Fruit fly (Drosophila melanogaster): ENCODE results near the gene CG7768.

The CG7768 gene

dm6 chr3L:14211616-14212015 lies 6.4 kb upstream of the CG7768 start (continued):
- TF ChIP-seq ttk (GFP tag; IDR thresholded peaks at IDR 0.05) (no peak), Kr (GFP tag; optimal IDR thresholded peaks at IDR 0.05) (no peak), CG12155 (GFP tag; optimal IDR thresholded peaks at IDR 0.05) (no peak), CG6175 (GFP tag; IDR thresholded peaks at IDR 0.05) (no peak), CG15073 (GFP tag; optimal IDR thresholded peaks at IDR 0.05) (no peak), abd-A (tag; optimal IDR thresholded peaks at IDR 0.05) (no peak), CG32532 (GFP tag; IDR thresholded peaks at IDR 0.05) (no peak), pros (GFP tag; optimal IDR thresholded peaks at IDR 0.05) (peak; percentile 86), CG18262 (tag; optimal IDR thresholded peaks at IDR 0.05) (no peak), CG1024 (GFP tag; IDR thresholded peaks at IDR 0.05) (no peak), CG15011 (GFP tag; optimal IDR thresholded peaks at IDR 0.05) (no peak), zen (tag; optimal IDR thresholded peaks at IDR 0.05) (peak; percentile 26), Vsx1 (GFP tag; optimal IDR thresholded peaks at IDR 0.05) (no peak), CG15479 (GFP tag; optimal IDR thresholded peaks at IDR 0.05) (peak; percentile 49), tll (GFP tag; optimal IDR thresholded peaks at IDR 0.05) (peak in 1 of 2 experiments; percentile 70), otp (GFP tag; IDR thresholded peaks at IDR 0.05) (no peak), CG2120 (GFP tag; optimal IDR thresholded peaks at IDR 0.05) (no peak), Chrac-16 (GFP tag; optimal IDR thresholded peaks at IDR 0.05) (no peak), dysf (GFP tag; IDR thresholded peaks at IDR 0.05) (no peak), Atf6 (GFP tag; IDR thresholded peaks at IDR 0.05) (no peak), tio (GFP tag; optimal IDR thresholded peaks at IDR 0.05) (no peak), Hsf (GFP tag; optimal IDR thresholded peaks at IDR 0.05) (no peak), salm (tag; optimal IDR thresholded peaks at IDR 0.05) (no peak), sd (tag; optimal IDR thresholded peaks at IDR 0.05) (peak; percentile 19), Nf-YB (GFP tag; optimal IDR thresholded peaks at IDR 0.05) (peak; percentile 33), Gug (GFP tag; IDR thresholded peaks at IDR 0.05) (no peak), peb (GFP tag; IDR thresholded peaks at IDR 0.05) (no peak), Stat92E (GFP tag; optimal IDR thresholded peaks at IDR 0.05) (no peak), CG6813 (GFP tag; optimal IDR thresholded peaks at IDR 0.05) (no peak), pb (GFP tag; optimal IDR thresholded peaks at IDR 0.05) (no peak)

DNA sequence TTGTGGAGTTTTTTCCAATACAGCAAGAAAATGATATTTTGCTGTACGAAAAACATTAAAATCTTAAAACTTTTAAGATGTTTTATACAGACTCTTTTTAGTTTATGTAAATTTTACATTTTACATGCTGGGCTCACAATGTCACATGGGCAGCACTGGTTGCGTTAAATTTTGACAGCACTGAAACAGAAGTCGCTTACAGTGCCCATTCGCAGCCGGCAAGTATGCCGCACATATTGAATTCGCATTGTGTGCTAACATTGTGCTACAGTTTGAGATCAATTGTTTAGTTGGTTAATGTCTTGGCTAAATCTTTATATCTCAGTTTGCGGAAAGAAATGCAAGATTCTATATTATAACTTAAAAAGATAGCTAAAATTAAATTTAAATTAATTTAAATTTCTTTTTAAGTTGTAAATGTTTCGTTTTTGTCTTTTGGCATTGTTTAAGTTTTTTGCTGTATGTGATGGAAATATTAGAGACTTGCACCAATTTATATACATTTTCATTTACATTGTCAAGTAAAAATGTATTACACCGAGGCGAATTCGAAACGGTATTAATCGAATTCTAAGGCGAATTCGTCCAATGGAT lies 5.6 kb upstream of the CG7768 start:
- TF ChIP-seq schlank (tag; optimal IDR thresholded peaks at IDR 0.05) (no peak), Jarid2 (GFP tag; optimal IDR thresholded peaks at IDR 0.05) (no peak), Hey (tag; optimal IDR thresholded peaks at IDR 0.05) (no peak), CG10267 (tag; optimal IDR thresholded peaks at IDR 0.05) (peak; percentile 28), Neu2 (GFP tag; optimal IDR thresholded peaks at IDR 0.05; ENCODE audit: borderline replicate concordance) (no peak), CG13775 (GFP tag; optimal IDR thresholded peaks at IDR 0.05) (no peak), Opbp (GFP tag; IDR thresholded peaks at IDR 0.05; ENCODE audit: partially characterized antibody) (no peak; the same call in 2 of the 3 replicates), gro (GFP tag; optimal IDR thresholded peaks at IDR 0.05) (no peak), lmd (GFP tag; IDR thresholded peaks at IDR 0.05) (no peak), Abd-B (GFP tag; optimal IDR thresholded peaks at IDR 0.05) (no peak), CG16813 (GFP tag; IDR thresholded peaks at IDR 0.05; ENCODE audit: partially characterized antibody) (peak; percentile 45; the same call in 2 of the 3 replicates), CG34422 (GFP tag; IDR thresholded peaks at IDR 0.05) (no peak), CG14441 (GFP tag; IDR thresholded peaks at IDR 0.05) (no peak), ato (GFP tag; IDR thresholded peaks at IDR 0.05; ENCODE audit: partially characterized antibody) (peak; percentile 18; the same call in 1 of the 2 replicates), CG12299 (tag; optimal IDR thresholded peaks at IDR 0.05) (no peak), fd64A (GFP tag; optimal IDR thresholded peaks at IDR 0.05) (no peak), CG6654 (GFP tag; optimal IDR thresholded peaks at IDR 0.05) (peak; percentile 97), Sin3A (optimal IDR thresholded peaks at IDR 0.05) (no peak), CG4328 (GFP tag; optimal IDR thresholded peaks at IDR 0.05) (no peak), tna (GFP tag; IDR thresholded peaks at IDR 0.05; ENCODE audit: partially characterized antibody) (no peak), TFAM (GFP tag; optimal IDR thresholded peaks at IDR 0.05) (no peak)

All from whole organism, embryonic.